Worm (Caenorhabditis elegans): Measurements from ENCODE around the gene F53F4.11.

Gene F53F4.11

ce11 chrV:13624424-13624823, at the start of gene F53F4.11:
TSS of gene F53F4.11 (minus strand) at chrV:13624524.
- no peak for TF ChIP-seq skn-1 (tag; optimal IDR thresholded peaks at IDR 0.05)
- no peak for TF ChIP-seq gmeb-1 (tag; optimal IDR thresholded peaks at IDR 0.05)
- TF ChIP-seq Y55F3AM.14 (GFP tag; optimal IDR thresholded peaks at IDR 0.05): no peak
- TF ChIP-seq blmp-1 (tag; optimal IDR thresholded peaks at IDR 0.05; ENCODE audit: insufficient read depth): no peak
- no peak for TF ChIP-seq nhr-23 (tag; optimal IDR thresholded peaks at IDR 0.05)
- no peak for TF ChIP-seq unc-39 (tag; optimal IDR thresholded peaks at IDR 0.05)
- TF ChIP-seq egl-27 (tag; optimal IDR thresholded peaks at IDR 0.05): no peak
- TF ChIP-seq alr-1 (tag; optimal IDR thresholded peaks at IDR 0.05): no peak
- no peak for TF ChIP-seq sma-9 (GFP tag; optimal IDR thresholded peaks at IDR 0.05)
- TF ChIP-seq sma-9 (tag; optimal IDR thresholded peaks at IDR 0.05): no peak
- TF ChIP-seq ztf-11 (tag; optimal IDR thresholded peaks at IDR 0.05): no peak
- TF ChIP-seq sem-4 (tag; optimal IDR thresholded peaks at IDR 0.05): no peak
- TF ChIP-seq nhr-237 (tag; optimal IDR thresholded peaks at IDR 0.05): no peak
- TF ChIP-seq ceh-82 (tag; optimal IDR thresholded peaks at IDR 0.05): no peak

- no peak for TF ChIP-seq elt-1 (tag; optimal IDR thresholded peaks at IDR 0.05)
Observed at ce11 chrV:13671911-13672639, 47.8 kb upstream of the F53F4.11 start, which contains the start of the genes mip-2 and F58G11.4. TSS of gene mip-2 (minus strand) at chrV:13671958. TSS of gene F58G11.4 (plus strand) at chrV:13672589.

ce11 chrV:13669170-13669569, 44.8 kb upstream of the F53F4.11 start:
- TF ChIP-seq lsy-2 (tag; optimal IDR thresholded peaks at IDR 0.05): no peak
- TF ChIP-seq sem-4 (tag; optimal IDR thresholded peaks at IDR 0.05): no peak
- no peak for TF ChIP-seq mbf-1 (tag; optimal IDR thresholded peaks at IDR 0.05)
- no peak for TF ChIP-seq R02D3.7 (tag; optimal IDR thresholded peaks at IDR 0.05)
- no peak for TF ChIP-seq nhr-77 (tag; optimal IDR thresholded peaks at IDR 0.05)
- no peak for TF ChIP-seq zag-1 (tag; optimal IDR thresholded peaks at IDR 0.05)
- TF ChIP-seq lin-13 (GFP tag; optimal IDR thresholded peaks at IDR 0.05): no peak
- TF ChIP-seq mdl-1 (tag; optimal IDR thresholded peaks at IDR 0.05): no peak
- no peak for TF ChIP-seq dmd-4 (tag; optimal IDR thresholded peaks at IDR 0.05)
- TF ChIP-seq ztf-4 (tag; optimal IDR thresholded peaks at IDR 0.05): no peak
- no peak for TF ChIP-seq elt-3 (tag; optimal IDR thresholded peaks at IDR 0.05)
- no peak for TF ChIP-seq sma-3 (GFP tag; optimal IDR thresholded peaks at IDR 0.05)
- no peak for TF ChIP-seq C34F6.9 (tag; optimal IDR thresholded peaks at IDR 0.05)
- TF ChIP-seq gmeb-1 (tag; optimal IDR thresholded peaks at IDR 0.05): no peak
- no peak for TF ChIP-seq nhr-129 (tag; optimal IDR thresholded peaks at IDR 0.05)
- no peak for TF ChIP-seq ztf-11 (tag; optimal IDR thresholded peaks at IDR 0.05)
- TF ChIP-seq ceh-82 (tag; optimal IDR thresholded peaks at IDR 0.05): no peak

ce11 chrV:13668337-13668736, 44.0 kb upstream of the F53F4.11 start:
- no peak for TF ChIP-seq nhr-12 (tag; optimal IDR thresholded peaks at IDR 0.05)
- no peak for TF ChIP-seq unc-62 (GFP tag; optimal IDR thresholded peaks at IDR 0.05)
- TF ChIP-seq lin-39 (tag; optimal IDR thresholded peaks at IDR 0.05): no peak
- no peak for TF ChIP-seq nhr-6 (tag; optimal IDR thresholded peaks at IDR 0.05)
- TF ChIP-seq nhr-11 (tag; optimal IDR thresholded peaks at IDR 0.05): no peak
- TF ChIP-seq Y55F3AM.14 (GFP tag; optimal IDR thresholded peaks at IDR 0.05): no peak
- no peak for TF ChIP-seq dmd-4 (tag; optimal IDR thresholded peaks at IDR 0.05)
- TF ChIP-seq lin-11 (tag; optimal IDR thresholded peaks at IDR 0.05): no peak
- no peak for TF ChIP-seq unc-39 (tag; optimal IDR thresholded peaks at IDR 0.05)
- no peak for TF ChIP-seq elt-3 (tag; optimal IDR thresholded peaks at IDR 0.05)
- TF ChIP-seq alr-1 (tag; optimal IDR thresholded peaks at IDR 0.05): no peak
- TF ChIP-seq ztf-4 (tag; optimal IDR thresholded peaks at IDR 0.05): no peak
- no peak for TF ChIP-seq nhr-77 (tag; optimal IDR thresholded peaks at IDR 0.05)
- no peak for TF ChIP-seq mdl-1 (tag; optimal IDR thresholded peaks at IDR 0.05)
- TF ChIP-seq fos-1 (tag; optimal IDR thresholded peaks at IDR 0.05): no peak

ce11 chrV:13666460-13666859, 42.1 kb upstream of the F53F4.11 start:
- TF ChIP-seq crh-2 (tag; optimal IDR thresholded peaks at IDR 0.05) (no peak), nhr-21 (tag; optimal IDR thresholded peaks at IDR 0.05) (no peak), snpc-4 (tag; optimal IDR thresholded peaks at IDR 0.05) (no peak), Y55F3AM.14 (GFP tag; optimal IDR thresholded peaks at IDR 0.05) (no peak), ztf-4 (tag; optimal IDR thresholded peaks at IDR 0.05) (no peak), lsy-2 (tag; optimal IDR thresholded peaks at IDR 0.05) (no peak), alr-1 (tag; optimal IDR thresholded peaks at IDR 0.05) (no peak), elt-3 (tag; optimal IDR thresholded peaks at IDR 0.05) (no peak), ztf-11 (tag; optimal IDR thresholded peaks at IDR 0.05) (no peak), nhr-11 (tag; optimal IDR thresholded peaks at IDR 0.05) (no peak), nhr-6 (tag; optimal IDR thresholded peaks at IDR 0.05) (no peak), gmeb-1 (tag; optimal IDR thresholded peaks at IDR 0.05) (no peak), nhr-77 (tag; optimal IDR thresholded peaks at IDR 0.05) (no peak), ama-1 (optimal IDR thresholded peaks at IDR 0.05) (no peak), nhr-12 (tag; optimal IDR thresholded peaks at IDR 0.05) (no peak), egl-27 (tag; optimal IDR thresholded peaks at IDR 0.05) (no peak), skn-1 (tag; optimal IDR thresholded peaks at IDR 0.05) (no peak)
